Worm (Caenorhabditis elegans) whole organism, L3 larva: ENCODE data around the gene K08F8.7.
A peak's percentile ranks its signal among the peaks of the same experiment; 100 is the strongest.

Experiments used
- R02D3.7 ChIP-seq: fragments of 150-350 bp; optimal IDR thresholded peaks from 2 replicates; lab custom pipeline; 2014; ENCODE audit warnings: missing biosample characterization, missing genetic modification characterization
- ZK546.5 ChIP-seq: sonication (generic microtip); optimal IDR thresholded peaks from 2 replicates; lab custom pipeline; 2017; ENCODE audit warnings: missing biosample characterization, missing genetic modification characterization
- ama-1 ChIP-seq: fragments of 150-350 bp; optimal IDR thresholded peaks from 2 replicates; lab custom pipeline; 2018
- ceh-16 ChIP-seq: sonication (generic microtip); optimal IDR thresholded peaks from 2 replicates; lab custom pipeline; 2017; ENCODE audit warnings: missing biosample characterization, missing genetic modification characterization
- ceh-28 ChIP-seq: fragments of 150-350 bp; optimal IDR thresholded peaks from 2 replicates; lab custom pipeline; 2014; ENCODE audit warnings: missing biosample characterization, missing genetic modification reagents, missing genetic modification characterization
- ceh-82 ChIP-seq: fragments of 150-350 bp; optimal IDR thresholded peaks from 2 replicates; lab custom pipeline; 2014; ENCODE audit warnings: missing biosample characterization, missing genetic modification characterization
- daf-12 ChIP-seq: fragments of 150-350 bp; optimal IDR thresholded peaks from 2 replicates; lab custom pipeline; 2014; ENCODE audit warnings: missing biosample characterization, missing genetic modification reagents, missing genetic modification characterization
- egl-5 ChIP-seq: fragments of 150-350 bp; optimal IDR thresholded peaks from 2 replicates; lab custom pipeline; 2017; ENCODE audit warnings: missing biosample characterization, missing genetic modification reagents, missing genetic modification characterization, inconsistent platforms
- elt-1 ChIP-seq: fragments of 150-350 bp; optimal IDR thresholded peaks from 2 replicates; lab custom pipeline; 2014; ENCODE audit warnings: missing biosample characterization, missing genetic modification characterization
- elt-2 ChIP-seq: sonication (generic microtip); optimal IDR thresholded peaks from 2 replicates; lab custom pipeline; 2016; ENCODE audit warnings: missing genetic modification reagents, mild to moderate bottlenecking, missing genetic modification characterization, missing compliant biosample characterization
- elt-3 ChIP-seq, 3 experiments: fragments of 150-350 bp in 1 of 3; sonication (generic microtip) in 2 of 3; optimal IDR thresholded peaks; 2 replicates in 2 of 3; 4 replicates in 1 of 3; lab custom pipeline; 2014 to 2017; ENCODE audit warnings: missing biosample characterization in 3 of 3, missing genetic modification characterization in 3 of 3
- fkh-10 ChIP-seq: sonication (generic microtip); optimal IDR thresholded peaks from 2 replicates; lab custom pipeline; 2017; ENCODE audit warnings: missing biosample characterization, missing genetic modification reagents, missing genetic modification characterization
- fkh-2 ChIP-seq: fragments of 150-350 bp; optimal IDR thresholded peaks from 2 replicates; lab custom pipeline; 2014; ENCODE audit warnings: missing biosample characterization, missing genetic modification reagents, missing genetic modification characterization
- fos-1 ChIP-seq: fragments of 150-350 bp; optimal IDR thresholded peaks from 2 replicates; lab custom pipeline; 2014; ENCODE audit warnings: missing biosample characterization, missing genetic modification characterization
- hmg-11 ChIP-seq: sonication (generic microtip); optimal IDR thresholded peaks from 2 replicates; lab custom pipeline; 2016; ENCODE audit warnings: missing genetic modification characterization, missing compliant biosample characterization
- lin-15B ChIP-seq: fragments of 150-350 bp; optimal IDR thresholded peaks from 2 replicates; lab custom pipeline; 2014; ENCODE audit warnings: missing biosample characterization, missing genetic modification characterization
- lin-39 ChIP-seq: fragments of 150-350 bp; optimal IDR thresholded peaks from 2 replicates; lab custom pipeline; 2018; ENCODE audit warnings: missing biosample characterization, missing genetic modification reagents, missing genetic modification characterization
- lsy-12 ChIP-seq: sonication (generic microtip); optimal IDR thresholded peaks from 2 replicates; lab custom pipeline; 2016; ENCODE audit warnings: mild to moderate bottlenecking, missing genetic modification characterization, missing compliant biosample characterization
- mdl-1 ChIP-seq: fragments of 150-350 bp; optimal IDR thresholded peaks from 2 replicates; lab custom pipeline; 2014; ENCODE audit warnings: missing biosample characterization, missing genetic modification characterization
- mml-1 ChIP-seq: fragments of 150-350 bp; sonication (generic microtip); optimal IDR thresholded peaks from 3 replicates; lab custom pipeline; 2014; ENCODE audit warnings: missing biosample characterization, missing genetic modification characterization
- nfya-1 ChIP-seq: sonication (generic microtip); optimal IDR thresholded peaks from 2 replicates; lab custom pipeline; 2017; ENCODE audit warnings: missing genetic modification characterization, mild to moderate bottlenecking, missing compliant biosample characterization, antibody characterized with exemption, moderate library complexity; ENCODE audit not compliant: insufficient read depth
- nhr-12 ChIP-seq: fragments of 150-350 bp; optimal IDR thresholded peaks from 2 replicates; lab custom pipeline; 2014; ENCODE audit warnings: missing biosample characterization, missing genetic modification characterization
- nhr-23 ChIP-seq: fragments of 150-350 bp; optimal IDR thresholded peaks from 2 replicates; lab custom pipeline; 2014; ENCODE audit warnings: missing biosample characterization, missing genetic modification reagents, missing genetic modification characterization
- nhr-237 ChIP-seq: fragments of 150-350 bp; optimal IDR thresholded peaks from 2 replicates; lab custom pipeline; 2014; ENCODE audit warnings: missing biosample characterization, missing genetic modification characterization
- nhr-25 ChIP-seq: sonication (generic microtip); optimal IDR thresholded peaks from 2 replicates; lab custom pipeline; 2017; ENCODE audit warnings: missing biosample characterization, missing genetic modification characterization
- nhr-28 ChIP-seq: fragments of 150-350 bp; optimal IDR thresholded peaks from 2 replicates; lab custom pipeline; 2014; ENCODE audit warnings: missing biosample characterization, missing genetic modification characterization
- nhr-67 ChIP-seq: fragments of 150-350 bp; optimal IDR thresholded peaks from 2 replicates; lab custom pipeline; 2014; ENCODE audit warnings: missing biosample characterization, missing genetic modification characterization
- nhr-76 ChIP-seq: fragments of 150-350 bp; sonication (generic microtip); optimal IDR thresholded peaks from 5 replicates; lab custom pipeline; 2014; ENCODE audit warnings: missing biosample characterization, missing genetic modification characterization
- pha-4 ChIP-seq: fragments of 150-350 bp; optimal IDR thresholded peaks from 2 replicates; lab custom pipeline; 2014; ENCODE audit warnings: missing biosample characterization, missing genetic modification reagents, missing genetic modification characterization
- pqm-1 ChIP-seq: fragments of 150-350 bp; optimal IDR thresholded peaks from 2 replicates; lab custom pipeline; 2017; ENCODE audit warnings: missing biosample characterization, missing genetic modification characterization, inconsistent platforms
- snpc-4 ChIP-seq: fragments of 150-350 bp; optimal IDR thresholded peaks from 2 replicates; lab custom pipeline; 2014; ENCODE audit warnings: missing biosample characterization, missing genetic modification characterization
- unc-39 ChIP-seq: sonication (generic microtip); optimal IDR thresholded peaks from 4 replicates; lab custom pipeline; 2017; ENCODE audit warnings: missing biosample characterization, missing genetic modification characterization
- unc-62 ChIP-seq: fragments of 150-350 bp; sonication (generic microtip); optimal IDR thresholded peaks from 4 replicates; lab custom pipeline; 2014; ENCODE audit warnings: missing biosample characterization, missing genetic modification reagents, missing genetic modification characterization
- zag-1 ChIP-seq: fragments of 150-350 bp; optimal IDR thresholded peaks from 2 replicates; lab custom pipeline; 2014; ENCODE audit warnings: missing biosample characterization, missing genetic modification characterization
- ztf-11 ChIP-seq: fragments of 150-350 bp; optimal IDR thresholded peaks from 2 replicates; lab custom pipeline; 2014; ENCODE audit warnings: missing biosample characterization, missing genetic modification characterization

K08F8.7 gene

ce11 chrII:8783451-8783967, 28.3 kb upstream of the K08F8.7 start, which contains the start of gene sgn-1:
TSS of gene sgn-1 (minus strand) at chrII:8783670.
- no peak for TF ChIP-seq pqm-1 (tag; lab: Kevin White, UChicago)
- no peak for TF ChIP-seq fkh-2 (tag; lab: Kevin White, UChicago)
- no peak for TF ChIP-seq elt-3 (tag; optimal IDR thresholded peaks at IDR 0.05; lab: Kevin White, UChicago)
- TF ChIP-seq unc-62 (GFP tag; lab: Kevin White, UChicago): no peak
- no peak for TF ChIP-seq elt-1 (tag; lab: Kevin White, UChicago)
- no peak for TF ChIP-seq unc-39
- TF ChIP-seq fkh-10 (GFP tag; lab: Kevin White, UChicago): no peak
- TF ChIP-seq lin-15B (tag; lab: Kevin White, UChicago): no peak
- no peak for TF ChIP-seq nhr-237
- no peak for TF ChIP-seq nhr-28 (tag; lab: Kevin White, UChicago)
- no peak for TF ChIP-seq daf-12 (tag; lab: Kevin White, UChicago)
- no peak for TF ChIP-seq nhr-23 (tag; lab: Kevin White, UChicago)
- no peak for TF ChIP-seq nhr-67
- no peak for TF ChIP-seq mml-1

- no peak for TF ChIP-seq lin-39 (tag; lab: Kevin White, UChicago)
- no peak for TF ChIP-seq pha-4 (tag; lab: Kevin White, UChicago)
- no peak for TF ChIP-seq fkh-2 (tag; lab: Kevin White, UChicago)
- TF ChIP-seq pqm-1 (tag; lab: Kevin White, UChicago): no peak
- no peak for TF ChIP-seq unc-39
- TF ChIP-seq nhr-23 (tag; lab: Kevin White, UChicago): no peak
- no peak for TF ChIP-seq nhr-67
- no peak for TF ChIP-seq ceh-28 (tag; lab: Kevin White, UChicago)
- TF ChIP-seq egl-5 (tag; lab: Kevin White, UChicago): no peak
- no peak for TF ChIP-seq R02D3.7 (tag; lab: Kevin White, UChicago)
- no peak for TF ChIP-seq lsy-12 (tag; lab: Kevin White, UChicago)
- TF ChIP-seq zag-1 (tag; lab: Kevin White, UChicago): no peak
- no peak for TF ChIP-seq ceh-82 (tag; lab: Kevin White, UChicago)
- TF ChIP-seq mdl-1 (tag; lab: Kevin White, UChicago): no peak
Measured at ce11 chrII:8776504-8776903, 21.3 kb upstream of the K08F8.7 start.

- TF ChIP-seq daf-12 (tag; lab: Kevin White, UChicago) (no peak), snpc-4 (tag; lab: Kevin White, UChicago) (no peak), ama-1 (lab: Kevin White, UChicago) (no peak), lin-15B (tag; lab: Kevin White, UChicago) (no peak), nhr-12 (no peak), pha-4 (tag; lab: Kevin White, UChicago) (no peak), nhr-76 (tag; lab: Kevin White, UChicago) (no peak), mml-1 (no peak), unc-39 (no peak), ztf-11 (tag; lab: Kevin White, UChicago) (no peak), nhr-25 (no peak), ZK546.5 (no peak), ceh-82 (tag; lab: Kevin White, UChicago) (no peak), ceh-16 (no peak), lsy-12 (tag; lab: Kevin White, UChicago) (no peak), fos-1 (tag; lab: Kevin White, UChicago) (no peak)
Measured at ce11 chrII:8770675-8771074, 15.5 kb upstream of the K08F8.7 start, which contains the start of gene let-19. TSS of gene let-19 (plus strand) at chrII:8770975.

ce11 chrII:8769375-8769774, 14.2 kb upstream of the K08F8.7 start:
- TF ChIP-seq hmg-11 (tag; lab: Kevin White, UChicago) (peak; percentile 57), pha-4 (tag; lab: Kevin White, UChicago) (peak; percentile 44), fkh-2 (tag; lab: Kevin White, UChicago) (no peak), ceh-16 (no peak), pqm-1 (tag; lab: Kevin White, UChicago) (peak; percentile 18), elt-2 (tag; lab: Kevin White, UChicago) (peak; percentile 5), nfya-1 (peak; percentile 26), elt-1 (tag; lab: Kevin White, UChicago) (no peak)
- TF ChIP-seq, all 47 proteins: peak for 5
